Worm (Caenorhabditis elegans): Measurements from ENCODE around the gene F35B3.7.

F35B3.7 gene

ce11 chrX:17020858-17021257 is 22.0 kb downstream of the F35B3.7 start, which contains the start of gene F35B3.4:
Gene F35B3.4, minus strand, starts transcription at chrX:17020958.
- no peak for TF ChIP-seq ztf-29 (GFP tag; IDR thresholded peaks at IDR 0.05)
- TF ChIP-seq flt-1 (GFP tag; IDR thresholded peaks at IDR 0.05), result no peak
- no peak for TF ChIP-seq T22C8.4 (GFP tag; IDR thresholded peaks at IDR 0.05)
- TF ChIP-seq cog-1 (tag; optimal IDR thresholded peaks at IDR 0.05), result no peak
- TF ChIP-seq med-1 (GFP tag; optimal IDR thresholded peaks at IDR 0.05; ENCODE audit: insufficient read depth), result no peak
- no peak for TF ChIP-seq ztf-23 (GFP tag; IDR thresholded peaks at IDR 0.05)
- TF ChIP-seq ref-1 (GFP tag; conservative IDR thresholded peaks at IDR 0.05), result no peak
- no peak for TF ChIP-seq klf-2 (GFP tag; conservative IDR thresholded peaks at IDR 0.05)
- no peak for TF ChIP-seq tab-1 (GFP tag; IDR thresholded peaks at IDR 0.05)

ce11 chrX:17019098-17019497 is 23.8 kb downstream of the F35B3.7 start:
- no peak for TF ChIP-seq ztf-29 (GFP tag; IDR thresholded peaks at IDR 0.05)
- TF ChIP-seq klf-2 (GFP tag; conservative IDR thresholded peaks at IDR 0.05), result no peak
- no peak for TF ChIP-seq cog-1 (tag; optimal IDR thresholded peaks at IDR 0.05)
- TF ChIP-seq ref-1 (GFP tag; conservative IDR thresholded peaks at IDR 0.05), result no peak
- no peak for TF ChIP-seq ztf-23 (GFP tag; IDR thresholded peaks at IDR 0.05)
- no peak for TF ChIP-seq tab-1 (GFP tag; IDR thresholded peaks at IDR 0.05)
- no peak for TF ChIP-seq med-1 (GFP tag; optimal IDR thresholded peaks at IDR 0.05; ENCODE audit: insufficient read depth)
- TF ChIP-seq T22C8.4 (GFP tag; IDR thresholded peaks at IDR 0.05), result no peak
- no peak for TF ChIP-seq flt-1 (GFP tag; IDR thresholded peaks at IDR 0.05)

- TF ChIP-seq ztf-29 (GFP tag; IDR thresholded peaks at IDR 0.05) (no peak), ztf-23 (GFP tag; IDR thresholded peaks at IDR 0.05) (no peak), T22C8.4 (GFP tag; IDR thresholded peaks at IDR 0.05) (no peak), cog-1 (tag; optimal IDR thresholded peaks at IDR 0.05) (no peak), tab-1 (GFP tag; IDR thresholded peaks at IDR 0.05) (no peak), ref-1 (GFP tag; conservative IDR thresholded peaks at IDR 0.05) (no peak), flt-1 (GFP tag; IDR thresholded peaks at IDR 0.05) (no peak), med-1 (GFP tag; optimal IDR thresholded peaks at IDR 0.05; ENCODE audit: insufficient read depth) (no peak), klf-2 (GFP tag; conservative IDR thresholded peaks at IDR 0.05) (no peak)
Measured at ce11 chrX:17013162-17013561, 29.7 kb downstream of the F35B3.7 start, which contains the start of gene F35B3.3. Gene F35B3.3, plus strand, starts transcription at chrX:17013462.

- TF ChIP-seq T22C8.4 (GFP tag; IDR thresholded peaks at IDR 0.05) (no peak), cog-1 (tag; optimal IDR thresholded peaks at IDR 0.05) (no peak), klf-2 (GFP tag; conservative IDR thresholded peaks at IDR 0.05) (no peak), med-1 (GFP tag; optimal IDR thresholded peaks at IDR 0.05; ENCODE audit: insufficient read depth) (no peak), ztf-23 (GFP tag; IDR thresholded peaks at IDR 0.05) (no peak), ztf-29 (GFP tag; IDR thresholded peaks at IDR 0.05) (no peak), ref-1 (GFP tag; conservative IDR thresholded peaks at IDR 0.05) (no peak), tab-1 (GFP tag; IDR thresholded peaks at IDR 0.05) (no peak), flt-1 (GFP tag; IDR thresholded peaks at IDR 0.05) (no peak)
Measured at ce11 chrX:17006843-17007242, 36.0 kb downstream of the F35B3.7 start.

ce11 chrX:17003473-17004123 is 39.3 kb downstream of the F35B3.7 start:
- TF ChIP-seq T22C8.4 (GFP tag; IDR thresholded peaks at IDR 0.05), result no peak
- TF ChIP-seq ztf-29 (GFP tag; IDR thresholded peaks at IDR 0.05), result no peak
- TF ChIP-seq ref-1 (GFP tag; conservative IDR thresholded peaks at IDR 0.05), result no peak
- TF ChIP-seq cog-1 (tag; optimal IDR thresholded peaks at IDR 0.05), result no peak
- TF ChIP-seq flt-1 (GFP tag; IDR thresholded peaks at IDR 0.05), result no peak
- TF ChIP-seq med-1 (GFP tag; optimal IDR thresholded peaks at IDR 0.05; ENCODE audit: insufficient read depth), result no peak
- no peak for TF ChIP-seq tab-1 (GFP tag; IDR thresholded peaks at IDR 0.05)
- no peak for TF ChIP-seq klf-2 (GFP tag; conservative IDR thresholded peaks at IDR 0.05)
- TF ChIP-seq ztf-23 (GFP tag; IDR thresholded peaks at IDR 0.05), result no peak

- TF ChIP-seq klf-2 (GFP tag; conservative IDR thresholded peaks at IDR 0.05) (no peak), T22C8.4 (GFP tag; IDR thresholded peaks at IDR 0.05) (no peak), tab-1 (GFP tag; IDR thresholded peaks at IDR 0.05) (no peak), cog-1 (tag; optimal IDR thresholded peaks at IDR 0.05) (no peak), med-1 (GFP tag; optimal IDR thresholded peaks at IDR 0.05; ENCODE audit: insufficient read depth) (no peak), flt-1 (GFP tag; IDR thresholded peaks at IDR 0.05) (no peak), ref-1 (GFP tag; conservative IDR thresholded peaks at IDR 0.05) (no peak), ztf-23 (GFP tag; IDR thresholded peaks at IDR 0.05) (no peak), ztf-29 (GFP tag; IDR thresholded peaks at IDR 0.05) (no peak)
Measured at ce11 chrX:17002149-17002548, 40.7 kb downstream of the F35B3.7 start.

ce11 chrX:16999649-17000048 is 43.2 kb downstream of the F35B3.7 start:
- TF ChIP-seq ztf-23 (GFP tag; IDR thresholded peaks at IDR 0.05) (peak; percentile 62; the same call in 1 of the 2 replicates), T22C8.4 (GFP tag; IDR thresholded peaks at IDR 0.05) (no peak)

- no peak for TF ChIP-seq med-1 (GFP tag; optimal IDR thresholded peaks at IDR 0.05; ENCODE audit: insufficient read depth)
- TF ChIP-seq tab-1 (GFP tag; IDR thresholded peaks at IDR 0.05), result no peak
- TF ChIP-seq klf-2 (GFP tag; conservative IDR thresholded peaks at IDR 0.05), result no peak
- TF ChIP-seq flt-1 (GFP tag; IDR thresholded peaks at IDR 0.05), result no peak
- no peak for TF ChIP-seq T22C8.4 (GFP tag; IDR thresholded peaks at IDR 0.05)
- no peak for TF ChIP-seq ref-1 (GFP tag; conservative IDR thresholded peaks at IDR 0.05)
- no peak for TF ChIP-seq ztf-29 (GFP tag; IDR thresholded peaks at IDR 0.05)
- TF ChIP-seq cog-1 (tag; optimal IDR thresholded peaks at IDR 0.05), result no peak
- TF ChIP-seq ztf-23 (GFP tag; IDR thresholded peaks at IDR 0.05), result no peak
Measured at ce11 chrX:16998981-16999380, 43.9 kb downstream of the F35B3.7 start.

ce11 chrX:16998003-16998402 is 44.9 kb downstream of the F35B3.7 start:
- TF ChIP-seq klf-2 (GFP tag; conservative IDR thresholded peaks at IDR 0.05) (no peak), T22C8.4 (GFP tag; IDR thresholded peaks at IDR 0.05) (no peak)

ce11 chrX:16995886-16996283 is 47.0 kb downstream of the F35B3.7 start:
- TF ChIP-seq flt-1 (GFP tag; IDR thresholded peaks at IDR 0.05), result no peak
- no peak for TF ChIP-seq tab-1 (GFP tag; IDR thresholded peaks at IDR 0.05)
- TF ChIP-seq cog-1 (tag; optimal IDR thresholded peaks at IDR 0.05), result no peak
- no peak for TF ChIP-seq ref-1 (GFP tag; conservative IDR thresholded peaks at IDR 0.05)
- TF ChIP-seq T22C8.4 (GFP tag; IDR thresholded peaks at IDR 0.05), result no peak
- no peak for TF ChIP-seq ztf-29 (GFP tag; IDR thresholded peaks at IDR 0.05)
- no peak for TF ChIP-seq klf-2 (GFP tag; conservative IDR thresholded peaks at IDR 0.05)
- no peak for TF ChIP-seq ztf-23 (GFP tag; IDR thresholded peaks at IDR 0.05)
- no peak for TF ChIP-seq med-1 (GFP tag; optimal IDR thresholded peaks at IDR 0.05; ENCODE audit: insufficient read depth)

Measured in whole organism, midembryonic.